Fruit fly (Drosophila melanogaster) whole organism, embryonic: Measurements from ENCODE around the gene holn1.

Experiments used
- ATbp ChIP-seq: fragments of 200-800 bp; sonication (Bioruptor generic); optimal IDR thresholded peaks from 2 replicates; lab custom pipeline; 2017; ENCODE audit warnings: missing biosample characterization, mild to moderate bottlenecking, missing genetic modification characterization, missing genetic modification reagents
- Ada2b ChIP-seq: fragments of 200-800 bp; sonication (Bioruptor generic); IDR thresholded peaks from 2 replicates; pipeline ENCODE4 v1.3.6; 2022; ENCODE audit warnings: missing biosample characterization, missing genetic modification characterization
- B-H2 ChIP-seq: fragments of 200-800 bp; sonication (Bioruptor generic); optimal IDR thresholded peaks from 2 replicates; lab custom pipeline; 2018; ENCODE audit warnings: missing biosample characterization, mild to moderate bottlenecking, missing genetic modification characterization
- CG10565 ChIP-seq: fragments of 200-800 bp; sonication (Bioruptor generic); optimal IDR thresholded peaks from 3 replicates; lab custom pipeline; 2016; ENCODE audit warnings: missing biosample characterization, mild to moderate bottlenecking, missing genetic modification characterization
- CG12155 ChIP-seq: fragments of 200-800 bp; sonication (Bioruptor generic); optimal IDR thresholded peaks from 3 replicates; lab custom pipeline; 2016; ENCODE audit warnings: missing biosample characterization, missing genetic modification characterization
- CG12659 ChIP-seq: fragments of 200-800 bp; sonication (Bioruptor generic); optimal IDR thresholded peaks from 3 replicates; lab custom pipeline; 2017; ENCODE audit warnings: mild to moderate bottlenecking, missing biosample characterization, missing genetic modification reagents, missing genetic modification characterization
- CG15269 ChIP-seq: fragments of 200-800 bp; sonication (Bioruptor generic); optimal IDR thresholded peaks from 2 replicates; lab custom pipeline; 2018; ENCODE audit warnings: missing biosample characterization, mild to moderate bottlenecking, missing genetic modification characterization, moderate library complexity
- CG1529 ChIP-seq: fragments of 200-800 bp; sonication (Bioruptor generic); optimal IDR thresholded peaks from 3 replicates; lab custom pipeline; 2018; ENCODE audit warnings: missing biosample characterization, missing genetic modification characterization
- CG15479 ChIP-seq: fragments of 200-800 bp; sonication (Bioruptor generic); optimal IDR thresholded peaks from 3 replicates; lab custom pipeline; 2019; ENCODE audit warnings: missing biosample characterization, mild to moderate bottlenecking, missing genetic modification characterization, moderate library complexity
- CG15514 ChIP-seq: fragments of 200-800 bp; sonication (Bioruptor generic); optimal IDR thresholded peaks from 3 replicates; lab custom pipeline; 2017; ENCODE audit warnings: missing biosample characterization, missing genetic modification characterization, mild to moderate bottlenecking, moderate library complexity, missing genetic modification reagents
- CG17829 ChIP-seq: fragments of 200-800 bp; optimal IDR thresholded peaks from 2 replicates; lab custom pipeline; 2019; ENCODE audit warnings: missing biosample characterization, mild to moderate bottlenecking, missing genetic modification characterization, moderate library complexity
- CG1832 ChIP-seq: fragments of 200-800 bp; sonication (Bioruptor generic); optimal IDR thresholded peaks from 2 replicates; lab custom pipeline; 2017; ENCODE audit warnings: missing biosample characterization, mild to moderate bottlenecking, missing genetic modification characterization, inconsistent platforms
- CG18476 ChIP-seq: fragments of 200-800 bp; sonication (Bioruptor generic); optimal IDR thresholded peaks from 2 replicates; lab custom pipeline; 2016; ENCODE audit warnings: missing biosample characterization, mild to moderate bottlenecking, missing genetic modification characterization
- CG18599 ChIP-seq: fragments of 200-800 bp; sonication (Bioruptor generic); optimal IDR thresholded peaks from 3 replicates; lab custom pipeline; 2017; ENCODE audit warnings: missing biosample characterization, missing genetic modification characterization, mild to moderate bottlenecking, moderate library complexity, missing genetic modification reagents
- CG2202 ChIP-seq: fragments of 200-800 bp; sonication (Bioruptor generic); optimal IDR thresholded peaks from 2 replicates; lab custom pipeline; 2018; ENCODE audit warnings: missing biosample characterization, mild to moderate bottlenecking, missing genetic modification characterization
- CG43689 ChIP-seq: fragments of 200-800 bp; sonication (Bioruptor generic); IDR thresholded peaks from 2 replicates; pipeline ENCODE4 v1.3.6; 2022; ENCODE audit warnings: missing biosample characterization, missing genetic modification characterization
- CG4424 ChIP-seq: fragments of 200-800 bp; sonication (Bioruptor generic); optimal IDR thresholded peaks from 3 replicates; lab custom pipeline; 2016; ENCODE audit warnings: missing biosample characterization, missing genetic modification characterization
- CG6175 ChIP-seq: fragments of 200-800 bp; sonication (Bioruptor generic); IDR thresholded peaks from 3 replicates; pipeline ENCODE4 v1.3.6; 2022; ENCODE audit warnings: missing biosample characterization, missing genetic modification characterization
- CG8290 ChIP-seq, 3 experiments: fragments of 200-800 bp; sonication (Bioruptor generic); optimal IDR thresholded peaks; 2 replicates each; lab custom pipeline; 2016 to 2019; ENCODE audit warnings: missing biosample characterization in 3 of 3, missing genetic modification characterization in 3 of 3, mild to moderate bottlenecking in 2 of 3, moderate library complexity in 1 of 3
- Chrac-16 ChIP-seq: fragments of 200-800 bp; sonication (Bioruptor generic); optimal IDR thresholded peaks from 3 replicates; lab custom pipeline; 2016; ENCODE audit warnings: missing biosample characterization, missing genetic modification characterization
- E2f1 ChIP-seq: fragments of 200-800 bp; sonication (Bioruptor generic); IDR thresholded peaks from 2 replicates; pipeline ENCODE4 v1.3.6; 2022; ENCODE audit warnings: missing biosample characterization, missing genetic modification characterization
- Fer3 ChIP-seq: fragments of 200-800 bp; sonication (Bioruptor generic); optimal IDR thresholded peaks from 2 replicates; lab custom pipeline; 2018; ENCODE audit warnings: missing biosample characterization, mild to moderate bottlenecking, missing genetic modification characterization, moderate library complexity
- H15 ChIP-seq: fragments of 200-800 bp; sonication (Bioruptor generic); IDR thresholded peaks from 3 replicates; pipeline ENCODE4 v1.3.6; 2022; ENCODE audit warnings: missing biosample characterization, missing genetic modification characterization
- HHEX ChIP-seq: fragments of 200-800 bp; sonication (Bioruptor generic); optimal IDR thresholded peaks from 3 replicates; lab custom pipeline; 2017; ENCODE audit warnings: missing biosample characterization, mild to moderate bottlenecking, missing genetic modification characterization, missing genetic modification reagents
- Hr51 ChIP-seq, 2 experiments: fragments of 200-800 bp; sonication (Bioruptor generic); optimal IDR thresholded peaks; 2 replicates in 1 of 2; 3 replicates in 1 of 2; lab custom pipeline; 2016 to 2018; ENCODE audit warnings: missing biosample characterization in 2 of 2, missing genetic modification characterization in 2 of 2, mild to moderate bottlenecking in 1 of 2, moderate library complexity in 1 of 2
- Lim3 ChIP-seq: fragments of 200-800 bp; sonication (Bioruptor generic); IDR thresholded peaks from 2 replicates; pipeline ENCODE4 v1.3.6; 2022; ENCODE audit warnings: missing biosample characterization, missing genetic modification characterization
- Lpt ChIP-seq: fragments of >200 bp; optimal IDR thresholded peaks from 2 replicates; lab custom pipeline; 2018; ENCODE audit warnings: missing biosample characterization, missing genetic modification characterization
- Ravus ChIP-seq: fragments of 200-800 bp; sonication (Bioruptor generic); IDR thresholded peaks from 2 replicates; pipeline ENCODE4 v1.3.6; 2022; ENCODE audit warnings: missing biosample characterization, missing genetic modification characterization
- Stat92E ChIP-seq, 3 experiments: fragments of >200 bp in 2 of 3; fragments of 200-800 bp in 1 of 3; sonication (Bioruptor generic) in 1 of 3; optimal IDR thresholded peaks; 2 replicates each; lab custom pipeline; 2017 to 2019; ENCODE audit warnings: missing biosample characterization in 3 of 3, missing genetic modification characterization in 3 of 3, mild to moderate bottlenecking in 1 of 3, moderate library complexity in 1 of 3
- ac ChIP-seq: fragments of 200-800 bp; sonication (Bioruptor generic); optimal IDR thresholded peaks from 3 replicates; lab custom pipeline; 2017; ENCODE audit warnings: missing biosample characterization, mild to moderate bottlenecking, missing genetic modification characterization
- al ChIP-seq: fragments of 200-800 bp; sonication (Bioruptor generic); IDR thresholded peaks from 2 replicates; pipeline ENCODE4 v1.3.6; 2022; ENCODE audit warnings: missing biosample characterization, missing genetic modification characterization
- cas ChIP-seq: fragments of 200-800 bp; sonication (Bioruptor generic); IDR thresholded peaks from 2 replicates; pipeline ENCODE4 v1.3.6; 2022; ENCODE audit warnings: missing biosample characterization, missing genetic modification characterization
- cg ChIP-seq: fragments of 200-800 bp; sonication (Bioruptor generic); optimal IDR thresholded peaks from 3 replicates; lab custom pipeline; 2019; ENCODE audit warnings: missing biosample characterization, mild to moderate bottlenecking, missing genetic modification characterization, moderate library complexity
- disco-r ChIP-seq: fragments of 200-800 bp; sonication (Bioruptor generic); optimal IDR thresholded peaks from 2 replicates; lab custom pipeline; 2016; ENCODE audit warnings: missing biosample characterization, missing genetic modification characterization
- eyg ChIP-seq: fragments of 200-800 bp; sonication (Bioruptor generic); optimal IDR thresholded peaks from 3 replicates; lab custom pipeline; 2016; ENCODE audit warnings: missing biosample characterization, missing genetic modification characterization
- fd64A ChIP-seq: fragments of 200-800 bp; sonication (Bioruptor generic); optimal IDR thresholded peaks from 3 replicates; lab custom pipeline; 2018; ENCODE audit warnings: missing biosample characterization, mild to moderate bottlenecking, missing genetic modification characterization
- ftz-f1 ChIP-seq: fragments of 200-800 bp; sonication (Bioruptor generic); optimal IDR thresholded peaks from 2 replicates; lab custom pipeline; 2016; ENCODE audit warnings: missing biosample characterization, missing genetic modification characterization
- gcm ChIP-seq: fragments of 200-800 bp; sonication (Bioruptor generic); optimal IDR thresholded peaks from 2 replicates; lab custom pipeline; 2019; ENCODE audit warnings: missing biosample characterization, mild to moderate bottlenecking, missing genetic modification characterization, moderate library complexity
- grn ChIP-seq: fragments of 200-800 bp; sonication (Bioruptor generic); optimal IDR thresholded peaks from 3 replicates; lab custom pipeline; 2017; ENCODE audit warnings: missing biosample characterization, missing genetic modification characterization
- knrl ChIP-seq: fragments of 200-800 bp; sonication (Bioruptor generic); IDR thresholded peaks from 3 replicates; pipeline ENCODE4 v1.3.6; 2022; ENCODE audit warnings: missing biosample characterization, missing genetic modification characterization; ENCODE audit not compliant: partially characterized antibody
- maf-S ChIP-seq: fragments of 200-800 bp; sonication (Bioruptor generic); optimal IDR thresholded peaks from 2 replicates; lab custom pipeline; 2016; ENCODE audit warnings: missing biosample characterization, missing genetic modification characterization
- nerfin-1 ChIP-seq: fragments of 200-800 bp; sonication (Bioruptor generic); optimal IDR thresholded peaks from 3 replicates; lab custom pipeline; 2019; ENCODE audit warnings: missing biosample characterization, mild to moderate bottlenecking, missing genetic modification characterization, moderate library complexity
- peb ChIP-seq: fragments of 200-800 bp; sonication (Bioruptor generic); IDR thresholded peaks from 2 replicates; pipeline ENCODE4 v1.3.6; 2022; ENCODE audit warnings: missing biosample characterization, missing genetic modification characterization
- pho ChIP-seq: fragments of 200-800 bp; sonication (Bioruptor generic); optimal IDR thresholded peaks from 2 replicates; lab custom pipeline; 2016; ENCODE audit warnings: missing biosample characterization, missing genetic modification characterization
- psq ChIP-seq: fragments of 200-800 bp; sonication (Bioruptor generic); optimal IDR thresholded peaks from 2 replicates; lab custom pipeline; 2017; ENCODE audit warnings: missing biosample characterization, missing genetic modification characterization
- stwl ChIP-seq: fragments of 200-800 bp; sonication (Bioruptor generic); optimal IDR thresholded peaks from 3 replicates; lab custom pipeline; 2018; ENCODE audit warnings: missing biosample characterization, mild to moderate bottlenecking, missing genetic modification characterization, moderate library complexity
- tio ChIP-seq: fragments of 200-800 bp; sonication (Bioruptor generic); optimal IDR thresholded peaks from 2 replicates; lab custom pipeline; 2017; ENCODE audit warnings: missing biosample characterization, missing genetic modification characterization, inconsistent platforms
- wdn ChIP-seq: fragments of 200-800 bp; sonication (Bioruptor generic); IDR thresholded peaks from 2 replicates; pipeline ENCODE4 v1.3.6; 2022; ENCODE audit warnings: missing biosample characterization, missing genetic modification characterization

Gene holn1

dm6 chr2L:10413251-10414127 lies 22.3 kb upstream of the holn1 start, which contains the start of the genes CG5355 and Klp31E (continued):
- TF ChIP-seq Stat92E (GFP tag; optimal IDR thresholded peaks at IDR 0.05; lab: Kevin White, UChicago): no peak
- peak; percentile 73 for TF ChIP-seq CG4424
- no peak for TF ChIP-seq tio
- TF ChIP-seq CG1529 (GFP tag; lab: Kevin White, UChicago): peak; percentile 1
- no peak for TF ChIP-seq cas (GFP tag; lab: Robert Waterston, UW)
- peak; percentile 41 for TF ChIP-seq CG12155 (GFP tag; lab: Kevin White, UChicago)
- TF ChIP-seq CG15514 (GFP tag; lab: Kevin White, UChicago): peak; percentile 39
- no peak for TF ChIP-seq fd64A (GFP tag; lab: Kevin White, UChicago)
- 0 out of 2 replicates have a peak, but pooled peaks have one; percentile 7 for TF ChIP-seq Ada2b (GFP tag; lab: Robert Waterston, UW)
- no peak for TF ChIP-seq ftz-f1
- peak; percentile 33 for TF ChIP-seq CG18476 (GFP tag; lab: Kevin White, UChicago)
- TF ChIP-seq al: 0 out of 2 replicates have a peak, but pooled peaks have one; percentile 16
- TF ChIP-seq CG6175: no peak
- peak; percentile 56 for TF ChIP-seq maf-S (GFP tag; lab: Kevin White, UChicago)
- TF ChIP-seq CG8290 (GFP tag; optimal IDR thresholded peaks at IDR 0.05; lab: Kevin White, UChicago): peak; percentile 24
- no peak for TF ChIP-seq CG8290 (tag; optimal IDR thresholded peaks at IDR 0.05; lab: Kevin White, UChicago)
- TF ChIP-seq psq (GFP tag; lab: Kevin White, UChicago): no peak
- peak; percentile 15 for TF ChIP-seq ac (GFP tag; lab: Kevin White, UChicago)
- TF ChIP-seq gcm: peak; percentile 45
- TF ChIP-seq Fer3 (tag; lab: Kevin White, UChicago): peak; percentile 49
- TF ChIP-seq stwl (tag; lab: Kevin White, UChicago): peak; percentile 3
- TF ChIP-seq Chrac-16 (GFP tag; lab: Kevin White, UChicago): peak; percentile 66
- TF ChIP-seq E2f1: no peak
- TF ChIP-seq cg: no peak
- TF ChIP-seq CG15269 (tag; lab: Kevin White, UChicago): peak; percentile 79
- TF ChIP-seq pho (GFP tag; lab: Kevin White, UChicago): peak; percentile 22
- TF ChIP-seq Ravus: no peak
- no peak for TF ChIP-seq CG1832 (GFP tag; lab: Kevin White, UChicago)
- TF ChIP-seq CG17829 (tag; lab: Kevin White, UChicago): peak; percentile 84
- TF ChIP-seq CG2202 (tag; lab: Kevin White, UChicago): peak; percentile 12
- no peak for TF ChIP-seq Lpt (GFP tag; lab: Kevin White, UChicago)
- TF ChIP-seq CG15479: no peak
- TF ChIP-seq disco-r: peak; percentile 5
- no peak for TF ChIP-seq Lim3 (GFP tag; lab: Robert Waterston, UW)
- peak; percentile 67; the same call in 2 of the 3 replicates for TF ChIP-seq knrl
- TF ChIP-seq CG10565 (GFP tag; lab: Kevin White, UChicago): no peak
- TF ChIP-seq CG43689 (GFP tag; lab: Robert Waterston, UW): no peak
- TF ChIP-seq CG18599: no peak
- TF ChIP-seq wdn (GFP tag; lab: Robert Waterston, UW): no peak
- TF ChIP-seq HHEX: peak; percentile 54
- TF ChIP-seq nerfin-1: peak; percentile 31
- no peak for TF ChIP-seq ATbp (GFP tag; lab: Kevin White, UChicago)
- no peak for TF ChIP-seq peb (GFP tag; lab: Robert Waterston, UW)
- no peak for TF ChIP-seq grn (GFP tag; lab: Kevin White, UChicago)
- TF ChIP-seq CG12659: peak; percentile 83
- no peak for TF ChIP-seq B-H2 (GFP tag; lab: Kevin White, UChicago)
- TF ChIP-seq eyg (GFP tag; lab: Kevin White, UChicago): no peak
- no peak for TF ChIP-seq H15 (GFP tag; lab: Robert Waterston, UW)
- peak in 1 of 2 experiments; percentile 40 for TF ChIP-seq Hr51 (GFP tag; optimal IDR thresholded peaks at IDR 0.05; lab: Kevin White, UChicago)
